Worm (Caenorhabditis elegans): ENCODE data around the gene Y41E3.13.

Gene Y41E3.13

DNA sequence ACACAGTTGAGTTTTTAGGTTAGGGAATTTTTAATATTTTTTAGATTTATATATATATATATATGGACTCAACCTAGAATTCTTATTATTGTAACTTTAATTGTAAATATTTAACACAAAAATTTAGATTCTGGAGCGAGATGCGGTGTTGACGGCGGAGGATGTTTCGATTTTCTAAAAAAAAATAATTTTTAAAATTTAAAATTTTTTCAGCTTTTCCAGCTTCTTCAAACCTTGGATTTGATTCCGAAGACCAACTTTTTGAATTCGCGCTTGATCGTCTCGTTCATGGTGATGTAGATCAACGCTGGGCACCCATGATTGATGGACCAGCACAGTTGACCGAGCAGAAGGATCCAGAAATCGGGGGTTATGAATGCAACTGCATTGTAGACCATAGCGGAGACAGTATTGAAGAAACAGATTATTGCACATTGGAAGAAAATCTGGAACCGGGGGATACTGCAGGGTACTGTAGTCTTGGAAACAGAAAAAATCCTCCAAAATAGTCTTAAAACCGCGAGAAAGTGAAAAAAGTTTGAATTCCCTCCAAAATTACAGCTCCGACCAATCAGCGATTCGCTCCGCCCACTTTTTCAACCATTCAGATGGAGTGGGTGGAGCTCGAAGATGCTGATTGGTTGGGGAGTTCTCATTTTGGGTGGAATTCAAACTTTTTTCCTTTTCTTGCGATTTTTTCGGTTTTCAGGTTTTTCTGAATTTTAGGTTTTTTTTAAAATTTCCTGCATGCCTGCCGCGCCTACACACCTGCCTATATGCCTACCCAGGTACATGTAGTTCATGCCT is 8.6 kb upstream of the Y41E3.13 start (continued):
- TF ChIP-seq ceh-58 (GFP tag; IDR thresholded peaks at IDR 0.05) = no peak
- no peak for TF ChIP-seq snpc-1.1 (tag; optimal IDR thresholded peaks at IDR 0.05; ENCODE audit: insufficient read depth)
- no peak for TF ChIP-seq attf-3 (GFP tag; conservative IDR thresholded peaks at IDR 0.05)
- TF ChIP-seq ceh-79 (tag; optimal IDR thresholded peaks at IDR 0.05) = no peak
- TF ChIP-seq bed-1 (GFP tag; IDR thresholded peaks at IDR 0.05) = 0 out of 2 replicates have a peak, but pooled peaks have one; percentile 16
- TF ChIP-seq mcd-1 (GFP tag; IDR thresholded peaks at IDR 0.05) = peak; percentile 52; the same call in 1 of the 2 replicates
- peak; percentile 30 for TF ChIP-seq F52B5.7 (tag; optimal IDR thresholded peaks at IDR 0.05)
- 0 out of 2 replicates have a peak, but pooled peaks have one; percentile 27 for TF ChIP-seq aptf-2 (GFP tag; conservative IDR thresholded peaks at IDR 0.05)
- TF ChIP-seq repo-1 (tag; optimal IDR thresholded peaks at IDR 0.05) = peak; percentile 66
- no peak for TF ChIP-seq nhr-27 (tag; optimal IDR thresholded peaks at IDR 0.05)
- TF ChIP-seq let-607 (tag; optimal IDR thresholded peaks at IDR 0.05) = peak in 1 of 2 experiments; percentile 9
- 0 out of 2 replicates have a peak, but pooled peaks have one; percentile 21 for TF ChIP-seq Y79H2A.3 (GFP tag; conservative IDR thresholded peaks at IDR 0.05)
- TF ChIP-seq gei-17 (GFP tag; optimal IDR thresholded peaks at IDR 0.05) = no peak
- peak; percentile 60; the same call in 1 of the 2 replicates for TF ChIP-seq ztf-25 (GFP tag; IDR thresholded peaks at IDR 0.05)
- peak; percentile 49 for TF ChIP-seq madf-6 (GFP tag; IDR thresholded peaks at IDR 0.05)
- peak; percentile 14 for TF ChIP-seq athp-1 (tag; optimal IDR thresholded peaks at IDR 0.05)
- TF ChIP-seq Y53G8AR.9 (GFP tag; conservative IDR thresholded peaks at IDR 0.05) = peak; percentile 49
- no peak for TF ChIP-seq lsy-27 (tag; optimal IDR thresholded peaks at IDR 0.05; ENCODE audit: borderline replicate concordance, insufficient read depth)
- peak in 1 of 3 experiments; percentile 5 for TF ChIP-seq lin-35 (GFP tag; optimal IDR thresholded peaks at IDR 0.05)
- TF ChIP-seq efl-1 (GFP tag; optimal IDR thresholded peaks at IDR 0.05) = no peak
- no peak for TF ChIP-seq ama-1 (optimal IDR thresholded peaks at IDR 0.05)
- peak in 1 of 2 experiments; percentile 32 for TF ChIP-seq ama-1 (GFP tag; optimal IDR thresholded peaks at IDR 0.05)
- peak; percentile 48 for TF ChIP-seq zim-3 (tag; optimal IDR thresholded peaks at IDR 0.05)
- TF ChIP-seq cebp-1 (GFP tag; IDR thresholded peaks at IDR 0.05) = no peak
- TF ChIP-seq cebp-1 (tag; optimal IDR thresholded peaks at IDR 0.05) = peak; percentile 2
- peak; percentile 76 for TF ChIP-seq chd-7 (tag; optimal IDR thresholded peaks at IDR 0.05)
- peak; percentile 94 for TF ChIP-seq nfyb-1 (GFP tag; IDR thresholded peaks at IDR 0.05)

DNA sequence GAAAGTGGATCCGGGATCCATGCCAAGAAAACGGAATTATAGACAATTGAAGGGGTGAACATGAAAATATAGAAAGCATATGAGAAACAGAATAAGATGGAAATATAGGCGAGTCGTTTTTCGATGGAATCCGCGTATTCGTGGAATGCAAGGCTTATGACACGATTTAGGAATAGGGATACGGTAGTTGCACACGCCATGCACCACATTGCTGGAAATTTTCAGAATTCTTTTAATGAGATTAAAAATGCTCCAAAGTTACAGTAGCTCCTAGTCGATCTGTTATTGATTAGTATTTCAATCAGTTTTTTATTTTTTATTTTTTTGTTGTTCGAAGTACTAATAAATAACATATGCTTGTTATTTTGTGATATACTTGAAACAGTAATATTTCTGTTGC is 7.0 kb upstream of the Y41E3.13 start:
- 0 out of 2 replicates have a peak, but pooled peaks have one; percentile 61 for TF ChIP-seq cebp-2 (GFP tag; IDR thresholded peaks at IDR 0.05)
- TF ChIP-seq Y53G8AR.9 (GFP tag; conservative IDR thresholded peaks at IDR 0.05) = no peak

DNA sequence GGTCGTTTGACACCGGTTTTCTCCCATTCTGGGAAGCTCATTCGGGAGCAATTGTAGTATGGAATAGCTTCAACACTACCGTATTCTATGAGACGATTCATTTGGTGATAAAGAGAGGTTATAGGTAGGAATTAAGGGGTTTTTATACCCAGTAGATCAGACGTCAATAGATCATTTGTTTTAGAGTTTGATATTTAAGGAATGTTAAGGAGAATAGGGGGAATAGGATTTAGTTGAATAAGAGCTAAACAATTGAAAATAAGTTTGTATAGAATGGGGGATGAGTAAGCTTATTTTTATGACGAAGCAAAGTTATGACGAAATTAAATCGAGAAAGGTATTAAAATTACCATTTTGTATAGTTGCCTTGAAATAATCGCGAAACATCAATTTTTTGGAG is 4.8 kb upstream of the Y41E3.13 start, which contains the start of gene srt-47:
Gene srt-47 (minus strand): TSS at position 101 of the 400 bp plus-strand sequence.
- TF ChIP-seq gei-17 (GFP tag; optimal IDR thresholded peaks at IDR 0.05) = no peak
- no peak for TF ChIP-seq attf-6 (GFP tag; IDR thresholded peaks at IDR 0.05)
- no peak for TF ChIP-seq rec-8 (tag; optimal IDR thresholded peaks at IDR 0.05)
- TF ChIP-seq tbx-9 (tag; optimal IDR thresholded peaks at IDR 0.05; ENCODE audit: borderline replicate concordance) = no peak

DNA sequence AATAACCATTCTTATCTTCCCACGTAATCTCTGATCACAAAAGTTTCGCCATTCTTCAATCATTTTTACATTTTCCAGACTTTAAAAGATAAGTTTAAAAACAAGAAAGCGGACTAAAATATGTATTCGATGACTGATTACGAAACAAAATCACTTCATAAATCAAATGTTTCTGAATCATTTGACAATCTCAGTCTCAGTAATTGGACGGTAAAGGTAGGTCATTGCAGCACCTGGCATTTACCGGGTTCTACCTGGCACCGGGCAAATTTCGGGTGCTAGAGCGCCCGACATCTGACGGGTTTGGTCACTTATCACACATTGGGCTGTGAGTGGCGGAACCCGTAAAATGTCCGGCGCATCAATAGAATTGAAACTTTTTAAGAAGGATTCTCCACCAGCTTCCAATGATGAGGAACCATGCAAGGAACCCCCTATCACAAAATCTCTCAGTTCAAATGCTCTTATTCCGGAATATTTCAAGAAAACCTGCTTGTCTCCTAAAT is 2.0 kb upstream of the Y41E3.13 start, which contains the start of gene Y41E3.19:
Gene Y41E3.19 (plus strand): TSS at position 51 of the 506 bp plus-strand sequence.
- peak; percentile 33 for TF ChIP-seq snpc-3.4 (tag; optimal IDR thresholded peaks at IDR 0.05)
- no peak for TF ChIP-seq hmg-20 (GFP tag; IDR thresholded peaks at IDR 0.05)
- TF ChIP-seq snpc-4 (GFP tag; optimal IDR thresholded peaks at IDR 0.05) = peak; percentile 36
- peak in 3 of 4 experiments; percentile 28 to 92 (median 30) for TF ChIP-seq snpc-4 (tag; optimal IDR thresholded peaks at IDR 0.05)
- no peak for TF ChIP-seq hrde-1 (tag; optimal IDR thresholded peaks at IDR 0.05; ENCODE audit: borderline replicate concordance)
- peak; percentile 47 for TF ChIP-seq snpc-1.1 (tag; optimal IDR thresholded peaks at IDR 0.05; ENCODE audit: insufficient read depth)
